Fruit fly (Drosophila melanogaster): Measurements from ENCODE around the gene TwdlM.

dm6 chr3R:26656140-26656539, 37.2 kb downstream of the TwdlM start, which contains the start of gene Tb:
- TF ChIP-seq CG9948 (tag; optimal IDR thresholded peaks at IDR 0.05) = no peak
- TF ChIP-seq CG32121 (GFP tag; IDR thresholded peaks at IDR 0.05) = no peak
- no peak for TF ChIP-seq rn (GFP tag; IDR thresholded peaks at IDR 0.05)
- no peak for TF ChIP-seq EcR (GFP tag; optimal IDR thresholded peaks at IDR 0.05)
- no peak for TF ChIP-seq Pif1B (GFP tag; optimal IDR thresholded peaks at IDR 0.05)
- no peak for TF ChIP-seq Ets98B (GFP tag; IDR thresholded peaks at IDR 0.05)
- TF ChIP-seq CG8301 (tag; optimal IDR thresholded peaks at IDR 0.05) = no peak
- TF ChIP-seq Snoo (tag; optimal IDR thresholded peaks at IDR 0.05) = no peak
- TF ChIP-seq CG13204 (GFP tag; optimal IDR thresholded peaks at IDR 0.05) = no peak
- no peak for TF ChIP-seq CG8159 (tag; optimal IDR thresholded peaks at IDR 0.05)
- no peak for TF ChIP-seq CG34367 (tag; optimal IDR thresholded peaks at IDR 0.05)
- TF ChIP-seq CG17806 (tag; optimal IDR thresholded peaks at IDR 0.05) = no peak
- TF ChIP-seq CG12605 (GFP tag; IDR thresholded peaks at IDR 0.05) = no peak
